Fruit fly (Drosophila melanogaster) whole organism: Measurements from ENCODE around the gene Sfp78E.

ENCODE experiments used
- CG8478 ChIP-seq: fragments of >200 bp; optimal IDR thresholded peaks from 2 replicates; lab custom pipeline; 2018; ENCODE audit warnings: inconsistent platforms
- Dll ChIP-seq: fragments of >200 bp; optimal IDR thresholded peaks from 2 replicates; lab custom pipeline; 2017
- EcR ChIP-seq, 2 experiments: fragments of >200 bp; optimal IDR thresholded peaks; 2 replicates each; lab custom pipeline; 2017; ENCODE audit warnings: missing biosample characterization in 2 of 2, missing genetic modification characterization in 2 of 2, missing genetic modification reagents in 2 of 2
- pan ChIP-seq: fragments of >200 bp; optimal IDR thresholded peaks from 2 replicates; lab custom pipeline; 2017
- psq ChIP-seq: fragments of >200 bp; optimal IDR thresholded peaks from 2 replicates; lab custom pipeline; 2017
- usp ChIP-seq: fragments of >200 bp; optimal IDR thresholded peaks from 2 replicates; lab custom pipeline; 2017; ENCODE audit warnings: missing biosample characterization, missing genetic modification characterization, mixed read lengths

Gene Sfp78E

dm6 chr3L:21652124-21652523 is 31.7 kb downstream of the Sfp78E start:
- no peak for TF ChIP-seq usp (GFP tag; lab: Kevin White, UChicago)

- no peak for TF ChIP-seq psq (lab: Kevin White, UChicago)
- TF ChIP-seq EcR (GFP tag; optimal IDR thresholded peaks at IDR 0.05; lab: Kevin White, UChicago) = no peak
- TF ChIP-seq CG8478 (lab: Kevin White, UChicago) = no peak
- no peak for TF ChIP-seq Dll
- no peak for TF ChIP-seq usp (GFP tag; lab: Kevin White, UChicago)
- TF ChIP-seq pan = no peak
Measured at dm6 chr3L:21651412-21651811, 32.4 kb downstream of the Sfp78E start.

- TF ChIP-seq EcR (GFP tag; optimal IDR thresholded peaks at IDR 0.05; lab: Kevin White, UChicago) (no peak), Dll (no peak), pan (no peak), psq (lab: Kevin White, UChicago) (no peak), CG8478 (lab: Kevin White, UChicago) (no peak), usp (GFP tag; lab: Kevin White, UChicago) (no peak)
Measured at dm6 chr3L:21647853-21648252, 36.0 kb downstream of the Sfp78E start.

- TF ChIP-seq Dll (no peak), CG8478 (lab: Kevin White, UChicago) (no peak), psq (lab: Kevin White, UChicago) (no peak), EcR (GFP tag; optimal IDR thresholded peaks at IDR 0.05; lab: Kevin White, UChicago) (no peak), usp (GFP tag; lab: Kevin White, UChicago) (no peak), pan (no peak)
Measured at dm6 chr3L:21645878-21646277, 38.0 kb downstream of the Sfp78E start.

- TF ChIP-seq Dll (no peak), psq (lab: Kevin White, UChicago) (no peak), pan (no peak)
Measured at dm6 chr3L:21644607-21645006, 39.2 kb downstream of the Sfp78E start, which contains the start of gene CG43980. CG43980 (plus strand) TSS chr3L:21644958.

- TF ChIP-seq CG8478 (lab: Kevin White, UChicago) (no peak), EcR (GFP tag; optimal IDR thresholded peaks at IDR 0.05; lab: Kevin White, UChicago) (peak in 1 of 2 experiments; percentile 79)
Measured at dm6 chr3L:21644176-21644575, 39.7 kb downstream of the Sfp78E start.

- TF ChIP-seq Dll (no peak), psq (lab: Kevin White, UChicago) (no peak), usp (GFP tag; lab: Kevin White, UChicago) (no peak), CG8478 (lab: Kevin White, UChicago) (no peak), EcR (GFP tag; optimal IDR thresholded peaks at IDR 0.05; lab: Kevin White, UChicago) (no peak), pan (no peak)
Measured at dm6 chr3L:21642908-21643572, 40.8 kb downstream of the Sfp78E start.

dm6 chr3L:21640815-21641214 is 43.0 kb downstream of the Sfp78E start, which contains the start of gene Atox1:
Atox1 (plus strand) TSS chr3L:21640995.
- TF ChIP-seq usp (GFP tag; lab: Kevin White, UChicago) = no peak
- no peak for TF ChIP-seq psq (lab: Kevin White, UChicago)
- TF ChIP-seq Dll = no peak
- TF ChIP-seq CG8478 (lab: Kevin White, UChicago) = no peak
- TF ChIP-seq EcR (GFP tag; optimal IDR thresholded peaks at IDR 0.05; lab: Kevin White, UChicago) = no peak
- TF ChIP-seq pan = no peak

dm6 chr3L:21639059-21639458 is 44.8 kb downstream of the Sfp78E start, which contains the start of gene CG32445:
CG32445 (plus strand) TSS chr3L:21639359.
- TF ChIP-seq CG8478 (lab: Kevin White, UChicago) (no peak), usp (GFP tag; lab: Kevin White, UChicago) (no peak), Dll (no peak), psq (lab: Kevin White, UChicago) (no peak), EcR (GFP tag; optimal IDR thresholded peaks at IDR 0.05; lab: Kevin White, UChicago) (no peak), pan (no peak)

dm6 chr3L:21636265-21636993 is 47.4 kb downstream of the Sfp78E start, which contains the start of gene CG32444:
CG32444 (plus strand) TSS chr3L:21636947.
- TF ChIP-seq EcR (GFP tag; optimal IDR thresholded peaks at IDR 0.05; lab: Kevin White, UChicago) (no peak), Dll (no peak), pan (no peak), CG8478 (lab: Kevin White, UChicago) (no peak), psq (lab: Kevin White, UChicago) (no peak), usp (GFP tag; lab: Kevin White, UChicago) (no peak)

dm6 chr3L:21635208-21635607 is 48.6 kb downstream of the Sfp78E start, which contains the start of gene ORMDL:
ORMDL (plus strand) TSS chr3L:21635305.
- TF ChIP-seq EcR (GFP tag; optimal IDR thresholded peaks at IDR 0.05; lab: Kevin White, UChicago) (no peak), usp (GFP tag; lab: Kevin White, UChicago) (no peak), psq (lab: Kevin White, UChicago) (no peak), pan (no peak)

dm6 chr3L:21634152-21634689 is 49.6 kb downstream of the Sfp78E start, which contains the start of gene MED1:
MED1 (minus strand) TSS chr3L:21634446.
- no peak for TF ChIP-seq EcR (GFP tag; optimal IDR thresholded peaks at IDR 0.05; lab: Kevin White, UChicago)
- TF ChIP-seq Dll = no peak
- no peak for TF ChIP-seq psq (lab: Kevin White, UChicago)
- no peak for TF ChIP-seq CG8478 (lab: Kevin White, UChicago)
